Fruit fly (Drosophila melanogaster) whole organism, pupa: Measurements from ENCODE around the gene dy.
"Not testable (repeated sequence)": the region's sequence is repeated elsewhere in the genome, so short reads cannot be mapped to it uniquely, and the experiment has no call there.

Experiments used
- CG10348 ChIP-seq: fragments of 200-800 bp; sonication (Bioruptor generic); IDR thresholded peaks from 2 replicates; pipeline ENCODE4 v1.3.6; 2022; ENCODE audit warnings: missing biosample characterization, missing genetic modification characterization
- CG14655 ChIP-seq: fragments of 200-800 bp; sonication (Bioruptor generic); optimal IDR thresholded peaks from 3 replicates; lab custom pipeline; 2017; ENCODE audit warnings: mild to moderate bottlenecking, missing biosample characterization, missing genetic modification reagents, missing genetic modification characterization
- CG15710 ChIP-seq: fragments of 200-800 bp; sonication (Bioruptor generic); optimal IDR thresholded peaks from 2 replicates; lab custom pipeline; 2018; ENCODE audit warnings: missing biosample characterization, mild to moderate bottlenecking, missing genetic modification characterization, moderate library complexity
- CG34367 ChIP-seq: fragments of 200-800 bp; sonication (Bioruptor generic); optimal IDR thresholded peaks from 2 replicates; lab custom pipeline; 2018; ENCODE audit warnings: missing biosample characterization, mild to moderate bottlenecking, missing genetic modification characterization
- CG9948 ChIP-seq: fragments of 200-800 bp; sonication (Bioruptor generic); optimal IDR thresholded peaks from 2 replicates; lab custom pipeline; 2018; ENCODE audit warnings: missing biosample characterization, mild to moderate bottlenecking, missing genetic modification characterization, moderate library complexity
- D1 ChIP-seq: fragments of 200-800 bp; sonication (Bioruptor generic); optimal IDR thresholded peaks from 2 replicates; lab custom pipeline; 2018; ENCODE audit warnings: missing biosample characterization, mild to moderate bottlenecking, missing genetic modification characterization, moderate library complexity
- EcR ChIP-seq: fragments of 200-800 bp; sonication (Bioruptor generic); optimal IDR thresholded peaks from 3 replicates; lab custom pipeline; 2019; ENCODE audit warnings: missing biosample characterization, missing genetic modification characterization, mild to moderate bottlenecking, moderate library complexity, missing genetic modification reagents
- Ets98B ChIP-seq: fragments of 200-800 bp; sonication (Bioruptor generic); IDR thresholded peaks from 2 replicates; pipeline ENCODE4 v1.3.6; 2022; ENCODE audit warnings: missing biosample characterization, missing genetic modification characterization
- Pif1A ChIP-seq: fragments of 200-800 bp; sonication (Bioruptor generic); optimal IDR thresholded peaks from 3 replicates; lab custom pipeline; 2016; ENCODE audit warnings: missing biosample characterization, missing genetic modification characterization
- gl ChIP-seq: fragments of 200-800 bp; sonication (Bioruptor generic); optimal IDR thresholded peaks from 2 replicates; lab custom pipeline; 2018; ENCODE audit warnings: missing biosample characterization, mild to moderate bottlenecking, missing genetic modification characterization
- rn ChIP-seq: fragments of 200-800 bp; sonication (Bioruptor generic); IDR thresholded peaks from 2 replicates; pipeline ENCODE4 v1.3.6; 2022; ENCODE audit warnings: missing biosample characterization, missing genetic modification characterization

DNA sequence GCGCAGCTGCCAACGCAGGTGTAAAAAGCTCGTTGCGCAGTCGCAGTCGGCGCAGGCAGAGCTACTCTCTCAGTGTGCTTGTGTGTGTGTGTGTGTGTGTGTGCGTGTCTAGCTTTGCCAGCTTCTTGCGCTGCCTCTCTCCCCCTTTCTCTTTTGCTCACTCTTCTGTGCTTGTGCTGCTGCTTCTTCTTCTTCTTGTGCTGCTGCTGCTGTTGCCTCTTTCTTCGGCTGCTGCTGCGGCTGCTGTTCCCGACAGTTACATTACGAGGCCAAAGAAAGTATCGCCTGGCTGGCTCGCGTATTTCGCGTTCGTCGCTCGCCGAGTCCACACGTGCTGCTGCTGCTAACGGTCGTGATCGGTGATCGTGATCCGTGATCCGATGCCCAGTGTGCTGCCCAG is 24.6 kb downstream of the dy start, which contains the start of gene m:
- not testable (repeated sequence) for TF ChIP-seq CG34367 (tag; lab: Kevin White, UChicago); CG9948 (tag; lab: Kevin White, UChicago); Ets98B (GFP tag; lab: Robert Waterston, UW); EcR (GFP tag; lab: Kevin White, UChicago); CG15710 (tag; lab: Kevin White, UChicago); CG14655; D1 (tag; lab: Kevin White, UChicago); CG10348 (GFP tag; lab: Robert Waterston, UW); rn (GFP tag; lab: Robert Waterston, UW); gl (tag; lab: Kevin White, UChicago); Pif1A
